Comparison of ENCODE assay signal across 2 worm cellular contexts in the genomic region with DNA sequence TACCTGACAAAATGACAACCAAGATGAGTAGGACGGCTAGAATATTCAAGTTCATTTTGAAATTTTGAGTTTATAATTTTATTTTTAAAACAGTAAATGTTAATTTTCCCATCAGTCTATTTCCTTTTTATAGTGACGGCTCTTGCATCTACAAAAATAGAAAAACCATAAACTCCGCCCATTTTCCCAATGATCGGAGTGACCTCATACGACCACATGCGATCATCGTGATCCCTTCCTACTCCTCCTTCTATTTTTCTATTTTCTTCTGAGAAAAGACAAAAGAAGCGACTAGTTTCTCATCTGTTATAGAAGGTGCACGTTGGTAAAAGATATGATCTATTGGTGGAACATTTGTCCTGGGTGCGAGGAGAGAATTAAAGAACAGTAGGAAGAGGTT.
TF ChIP-seq lines count a peak whose summit lies in the region.

A gene (minus strand): TSS at position 101 of the 400 bp plus-strand sequence.

TF ChIP-seq in whole organism, L1 larva, 84 proteins besides CTCF, POLR2A, EP300 and RAD21:
- no peak for TF ChIP-seq nhr-76 (tag; optimal IDR thresholded peaks at IDR 0.05; lab: Kevin White, UChicago)
- TF ChIP-seq xbp-1 (tag; optimal IDR thresholded peaks at IDR 0.05; lab: Kevin White, UChicago) = no peak
- TF ChIP-seq elt-3 (tag; optimal IDR thresholded peaks at IDR 0.05; lab: Kevin White, UChicago) = peak in 1 of 6 experiments; percentile 25
- no peak for TF ChIP-seq pqm-1 (tag; optimal IDR thresholded peaks at IDR 0.05; lab: Kevin White, UChicago)
- TF ChIP-seq ceh-63 (GFP tag; optimal IDR thresholded peaks at IDR 0.05; lab: Kevin White, UChicago) = no peak
- no peak for TF ChIP-seq nhr-85 (tag; lab: Kevin White, UChicago)
- no peak for TF ChIP-seq unc-130 (tag; optimal IDR thresholded peaks at IDR 0.05; lab: Kevin White, UChicago)
- no peak for TF ChIP-seq fkh-4 (tag; optimal IDR thresholded peaks at IDR 0.05; lab: Kevin White, UChicago; ENCODE audit: borderline replicate concordance)
- TF ChIP-seq egl-13 (tag; optimal IDR thresholded peaks at IDR 0.05; lab: Kevin White, UChicago) = no peak
- TF ChIP-seq blmp-1 (tag; optimal IDR thresholded peaks at IDR 0.05; lab: Kevin White, UChicago) = peak; percentile 57
- TF ChIP-seq lsy-2 (tag; optimal IDR thresholded peaks at IDR 0.05; lab: Kevin White, UChicago) = peak in 1 of 2 experiments; percentile 12
- peak in 1 of 2 experiments; percentile 16 for TF ChIP-seq mdl-1 (tag; optimal IDR thresholded peaks at IDR 0.05; lab: Kevin White, UChicago)

TF ChIP-seq in whole organism, L4 larva, 104 proteins besides CTCF, POLR2A, EP300 and RAD21:
- TF ChIP-seq saeg-2 (GFP tag; IDR thresholded peaks at IDR 0.05; lab: Robert Waterston, UW) (no peak), mxl-3 (GFP tag; optimal IDR thresholded peaks at IDR 0.05; lab: Kevin White, UChicago) (no peak), tra-1 (GFP tag; IDR thresholded peaks at IDR 0.05; lab: Robert Waterston, UW) (no peak), php-3 (GFP tag; IDR thresholded peaks at IDR 0.05; lab: Robert Waterston, UW) (no peak), Y5F2A.4 (GFP tag; optimal IDR thresholded peaks at IDR 0.05; lab: Kevin White, UChicago) (no peak), lin-1 (GFP tag; IDR thresholded peaks at IDR 0.05; lab: Robert Waterston, UW) (no peak), madf-9 (GFP tag; conservative IDR thresholded peaks at IDR 0.05; lab: Robert Waterston, UW) (no peak), egl-27 (tag; optimal IDR thresholded peaks at IDR 0.05; lab: Kevin White, UChicago) (no peak), nhr-28 (tag; optimal IDR thresholded peaks at IDR 0.05; lab: Kevin White, UChicago) (peak; percentile 12)
TF ChIP-seq in whole organism, L4 larva: peak in this region for 1.
